Worm (Caenorhabditis elegans) whole organism, L4/young adult: Measurements from ENCODE around the gene zmp-6.
A peak's percentile ranks its signal among the peaks of the same experiment; 100 is the strongest.

Source experiments
- W03F9.2 ChIP-seq: fragments of 150-350 bp; optimal IDR thresholded peaks from 2 replicates; lab custom pipeline; 2014; ENCODE audit warnings: missing biosample characterization, missing genetic modification characterization
- dao-5 ChIP-seq: sonication (generic microtip); optimal IDR thresholded peaks from 2 replicates; lab custom pipeline; 2016; ENCODE audit warnings: missing genotype, missing genetic modification characterization, moderate library complexity, missing compliant biosample characterization
- him-1 ChIP-seq: sonication (generic microtip); optimal IDR thresholded peaks from 2 replicates; lab custom pipeline; 2016; ENCODE audit warnings: missing genotype, missing genetic modification reagents, missing genetic modification characterization, missing compliant biosample characterization

Gene zmp-6

DNA sequence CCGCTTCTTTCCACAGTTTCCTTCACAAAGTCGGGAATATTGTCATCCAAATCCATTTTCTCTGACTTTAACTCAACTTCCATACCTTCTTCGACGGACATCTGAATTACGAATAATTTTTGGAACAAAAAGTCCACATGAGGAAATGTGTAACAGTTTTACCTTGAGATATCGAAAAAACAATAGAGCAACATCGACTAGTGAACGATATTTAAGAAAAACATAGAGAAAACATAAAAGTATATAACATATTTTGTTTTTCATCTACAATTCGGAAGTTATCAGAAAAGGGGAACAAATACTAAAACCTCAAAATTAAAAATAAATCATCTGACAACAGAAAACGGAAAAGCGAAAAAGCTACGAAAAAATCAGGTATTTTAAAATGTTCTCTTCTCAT, 14.9 kb downstream of the zmp-6 start, which contains the start of gene adr-2:
adr-2 (minus strand) TSS at position 101 of the 400 bp plus-strand sequence.
- no peak for TF ChIP-seq him-1 (tag; lab: Kevin White, UChicago)
- TF ChIP-seq dao-5 (tag; lab: Kevin White, UChicago): no peak
- no peak for TF ChIP-seq W03F9.2

ce11 chrIII:7230841-7231240, 16.8 kb downstream of the zmp-6 start, which contains the start of gene R151.10:
R151.10 (minus strand) TSS chrIII:7230941.
- no peak for TF ChIP-seq him-1 (tag; lab: Kevin White, UChicago)
- TF ChIP-seq W03F9.2: no peak

ce11 chrIII:7229687-7230086, 18.0 kb downstream of the zmp-6 start, which contains the start of gene R151.8:
R151.8 (minus strand) TSS chrIII:7229787.
- no peak for TF ChIP-seq him-1 (tag; lab: Kevin White, UChicago)
- TF ChIP-seq dao-5 (tag; lab: Kevin White, UChicago): no peak
- TF ChIP-seq W03F9.2: no peak

ce11 chrIII:7226607-7227006, 21.0 kb downstream of the zmp-6 start, which contains the start of gene hsp-75:
hsp-75 (minus strand) TSS chrIII:7226707.
- TF ChIP-seq him-1 (tag; lab: Kevin White, UChicago) (no peak), W03F9.2 (no peak), dao-5 (tag; lab: Kevin White, UChicago) (no peak)

DNA sequence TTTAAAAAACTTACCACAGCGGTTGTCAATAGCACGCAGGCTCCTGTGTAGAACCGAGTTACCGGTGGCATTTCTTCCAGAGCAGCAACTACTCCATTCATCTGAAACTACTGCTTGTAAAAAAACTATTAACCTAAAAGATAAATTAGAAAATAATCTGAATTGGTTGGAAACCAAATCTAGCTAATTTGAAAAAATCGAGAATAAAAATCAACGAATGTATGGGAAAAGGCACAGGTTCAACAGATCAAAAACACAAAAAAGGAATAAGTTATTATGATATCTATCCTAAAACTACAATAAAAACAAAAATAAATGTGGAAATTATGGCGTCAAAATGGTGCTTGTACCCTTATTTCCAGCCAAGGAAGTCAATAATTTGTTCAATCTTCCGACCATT, 24.6 kb downstream of the zmp-6 start, which contains the start of gene der-2:
der-2 (minus strand) TSS at position 101 of the 400 bp plus-strand sequence.
- TF ChIP-seq him-1 (tag; lab: Kevin White, UChicago): no peak
- no peak for TF ChIP-seq W03F9.2
- no peak for TF ChIP-seq dao-5 (tag; lab: Kevin White, UChicago)

DNA sequence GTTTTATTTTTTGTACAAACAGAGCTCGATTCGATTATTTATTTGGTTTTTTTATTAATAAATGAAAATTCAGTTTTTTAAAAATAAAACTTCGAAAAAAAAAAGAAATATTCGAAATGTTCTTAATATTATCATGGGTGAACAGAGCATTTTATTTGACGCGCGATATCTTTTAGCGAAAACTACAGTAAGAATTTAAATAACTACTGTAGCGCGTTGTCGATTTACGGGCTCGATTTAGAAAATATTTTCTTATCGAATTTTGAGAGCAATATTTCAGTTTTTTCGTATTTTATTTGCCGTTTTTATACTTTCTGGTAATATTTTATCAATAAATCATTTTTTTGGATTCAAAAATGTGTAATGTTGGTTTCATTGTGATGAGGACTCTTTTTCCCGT, 26.5 kb downstream of the zmp-6 start:
- TF ChIP-seq him-1 (tag; lab: Kevin White, UChicago) (no peak), W03F9.2 (no peak), dao-5 (tag; lab: Kevin White, UChicago) (no peak)

DNA sequence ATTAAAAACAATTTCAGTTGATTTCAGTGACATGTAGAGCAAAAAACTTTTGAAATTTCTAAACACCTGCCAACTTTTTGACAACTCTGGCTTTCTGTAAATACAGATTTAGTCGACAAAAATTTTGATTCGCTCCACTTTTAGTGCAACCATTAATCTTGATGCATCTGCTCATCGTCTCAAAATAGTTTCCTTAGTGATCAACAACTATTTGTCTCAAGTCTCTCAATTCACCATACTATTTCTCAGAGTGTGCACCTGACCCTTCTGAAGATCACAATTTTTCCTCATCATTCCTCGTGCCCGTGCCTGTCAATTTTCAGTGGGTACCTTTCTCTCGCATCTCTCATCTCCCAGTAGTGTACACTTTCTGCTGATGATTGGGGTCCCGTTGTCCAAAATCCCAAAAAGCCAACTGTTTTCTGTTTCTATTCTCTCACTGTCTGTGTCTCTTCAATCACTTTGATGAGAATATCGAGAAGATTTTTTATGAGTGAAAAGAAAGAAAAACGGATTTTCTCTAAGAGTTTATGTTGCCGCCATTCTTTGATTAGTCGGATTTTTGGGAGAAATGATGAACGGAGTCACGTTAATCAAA, 30.6 kb downstream of the zmp-6 start:
- no peak for TF ChIP-seq W03F9.2
- TF ChIP-seq dao-5 (tag; lab: Kevin White, UChicago): no peak
- TF ChIP-seq him-1 (tag; lab: Kevin White, UChicago): no peak

DNA sequence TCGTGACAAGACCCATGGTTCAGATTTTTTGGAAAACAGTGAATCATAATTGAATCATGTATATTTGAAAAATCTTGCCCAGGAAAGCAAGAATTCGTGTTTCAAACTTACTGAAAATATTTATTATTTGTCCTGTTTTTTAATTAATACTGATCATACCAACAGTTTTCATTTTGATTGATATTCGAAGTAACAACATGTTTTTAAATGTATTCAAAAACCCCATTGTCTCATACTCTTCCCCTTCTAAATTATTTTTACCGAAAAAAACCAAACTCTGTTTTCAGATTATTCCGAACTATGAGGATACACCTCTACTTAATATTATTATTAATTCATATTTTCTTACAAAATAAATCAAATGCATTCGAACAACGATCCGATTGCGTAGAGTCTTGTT, 31.4 kb downstream of the zmp-6 start, which contains the start of gene R151.1:
R151.1 (plus strand) TSS at position 301 of the 400 bp plus-strand sequence.
- no peak for TF ChIP-seq dao-5 (tag; lab: Kevin White, UChicago)
- TF ChIP-seq him-1 (tag; lab: Kevin White, UChicago): no peak
- TF ChIP-seq W03F9.2: no peak

DNA sequence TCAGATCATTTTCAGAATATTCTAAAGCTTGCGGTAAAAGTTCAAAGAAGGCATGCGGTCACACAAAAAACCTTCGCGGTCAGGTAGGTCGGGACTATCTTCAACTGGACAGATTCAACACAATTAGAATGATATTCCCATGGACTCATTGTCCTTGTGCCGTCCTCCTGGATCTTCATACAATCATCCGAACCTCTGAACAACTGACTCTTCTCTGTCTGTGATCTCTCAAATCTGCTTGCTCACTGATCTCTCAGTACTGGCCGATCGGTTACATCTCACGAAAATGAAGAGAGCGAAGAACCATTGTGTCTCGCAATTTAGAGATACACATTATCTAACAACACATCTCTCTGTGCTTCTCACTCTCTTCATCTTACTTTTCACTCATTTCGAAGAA, 32.1 kb downstream of the zmp-6 start:
- TF ChIP-seq W03F9.2 (no peak), him-1 (tag; lab: Kevin White, UChicago) (no peak), dao-5 (tag; lab: Kevin White, UChicago) (no peak)

DNA sequence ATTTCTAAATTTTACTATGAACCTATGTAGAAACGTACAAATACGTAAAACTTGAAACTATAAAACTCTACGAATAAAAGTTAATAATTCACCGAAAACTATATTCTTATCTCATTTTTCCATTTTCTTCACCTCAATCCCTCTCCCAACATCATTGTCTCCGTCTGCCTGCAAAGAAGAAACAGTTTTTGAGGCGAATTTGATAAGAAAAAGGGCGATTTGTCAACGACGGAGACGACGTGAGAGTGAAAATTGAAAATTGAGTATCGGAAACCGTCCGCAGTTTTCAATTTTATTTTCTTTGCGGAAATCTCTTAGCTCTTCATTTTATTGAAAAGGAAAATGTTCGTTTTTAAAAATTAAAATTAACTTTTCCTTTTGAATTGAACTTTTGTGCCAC, 35.6 kb downstream of the zmp-6 start:
- TF ChIP-seq dao-5 (tag; lab: Kevin White, UChicago): no peak
- TF ChIP-seq W03F9.2: no peak
- no peak for TF ChIP-seq him-1 (tag; lab: Kevin White, UChicago)

ce11 chrIII:7210486-7210885, 37.2 kb downstream of the zmp-6 start:
- TF ChIP-seq W03F9.2 (no peak), him-1 (tag; lab: Kevin White, UChicago) (no peak), dao-5 (tag; lab: Kevin White, UChicago) (no peak)

ce11 chrIII:7209721-7210120, 37.9 kb downstream of the zmp-6 start, which contains the start of gene R151.2:
R151.2 (plus strand) TSS chrIII:7209967.
- TF ChIP-seq him-1 (tag; lab: Kevin White, UChicago) (no peak), W03F9.2 (no peak), dao-5 (tag; lab: Kevin White, UChicago) (no peak)

- TF ChIP-seq dao-5 (tag; lab: Kevin White, UChicago): no peak
- TF ChIP-seq W03F9.2: peak; percentile 93
Observed at ce11 chrIII:7207903-7208497, 39.6 kb downstream of the zmp-6 start, which contains the start of gene rpl-6. rpl-6 (plus strand) TSS chrIII:7208447.

DNA sequence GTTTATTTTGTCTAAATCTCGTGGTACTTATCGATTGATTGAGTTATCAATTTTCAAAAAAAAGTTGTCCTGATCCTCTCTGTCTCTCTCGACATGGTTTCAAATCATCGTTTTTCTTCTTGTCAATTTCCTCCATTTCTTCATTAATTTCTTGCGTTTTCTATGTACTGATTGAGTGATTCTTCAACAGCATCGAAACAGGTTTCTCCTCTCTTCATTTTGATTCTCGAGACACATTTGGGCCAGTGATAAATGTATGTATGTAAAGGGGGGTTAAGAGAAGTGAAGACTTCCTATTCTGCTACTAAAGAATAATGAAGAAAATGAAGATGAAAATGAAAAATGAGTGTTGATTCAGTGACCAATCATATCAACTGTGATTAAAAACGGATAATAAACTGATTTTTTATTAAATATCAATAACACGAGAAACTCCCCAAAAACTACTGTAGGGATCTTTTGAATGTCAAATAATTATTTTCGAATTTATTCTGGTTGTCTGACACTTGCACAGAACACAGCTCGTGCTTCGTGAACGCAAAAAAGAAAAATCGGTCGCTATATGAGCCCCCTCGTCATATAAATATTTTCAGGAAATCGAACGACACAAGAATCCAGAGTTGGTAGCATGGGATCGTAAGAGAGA, 44.4 kb downstream of the zmp-6 start:
- TF ChIP-seq W03F9.2: no peak
